Fruit fly (Drosophila melanogaster) S2 (cell line): ENCODE measurements around the gene Ced-12.

Source experiments
- CG8478 ChIP-seq: fragments of >200 bp; optimal IDR thresholded peaks from 2 replicates; lab custom pipeline; 2018
- CTCF ChIP-seq, 2 experiments: fragments of >200 bp; optimal IDR thresholded peaks; 2 replicates each; lab custom pipeline; 2018

dm6 chr2L:12142439-12142838, 44.8 kb downstream of the Ced-12 start, which contains the start of gene CG31760:
- TF ChIP-seq CTCF (optimal IDR thresholded peaks at IDR 0.05; lab: Kevin White, UChicago) (no peak), CG8478 (lab: Kevin White, UChicago) (no peak)
